Fruit fly (Drosophila melanogaster): ENCODE measurements around the gene CG2656.

CG2656 gene

DNA sequence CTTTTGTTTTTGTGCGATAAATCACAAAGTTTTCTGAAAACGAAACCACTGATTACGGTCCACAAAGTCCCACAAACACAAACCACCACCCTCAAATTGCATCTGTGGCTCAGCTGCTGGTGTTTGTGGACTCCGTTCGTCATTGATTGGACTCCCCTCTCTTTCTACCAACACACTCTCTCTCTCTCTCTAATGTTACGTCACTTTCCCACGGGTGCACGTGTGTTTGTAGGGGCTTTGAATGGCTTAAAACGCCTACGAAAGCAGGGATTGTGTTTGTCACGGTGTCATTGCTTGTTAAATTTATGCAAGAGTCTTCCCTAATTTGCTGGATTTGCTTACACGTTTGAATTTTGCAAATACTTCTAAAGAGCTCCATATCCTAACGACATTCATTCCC lies 43.5 kb downstream of the CG2656 start (continued):
- no peak for TF ChIP-seq CG31388 (GFP tag; optimal IDR thresholded peaks at IDR 0.05)
- no peak for TF ChIP-seq CG16863 (GFP tag; optimal IDR thresholded peaks at IDR 0.05)
- no peak for TF ChIP-seq CkIIα-i1 (GFP tag; IDR thresholded peaks at IDR 0.05)
- no peak for TF ChIP-seq CG4820 (GFP tag; optimal IDR thresholded peaks at IDR 0.05)
- no peak for TF ChIP-seq repo (GFP tag; optimal IDR thresholded peaks at IDR 0.05)
- 0 out of 4 replicates have a peak, but pooled peaks have one; percentile 61 for TF ChIP-seq chinmo (GFP tag; IDR thresholded peaks at IDR 0.05; ENCODE audit: partially characterized antibody)
- peak; percentile 57 for TF ChIP-seq dm (GFP tag; optimal IDR thresholded peaks at IDR 0.05)
- TF ChIP-seq lilli (GFP tag; optimal IDR thresholded peaks at IDR 0.05), result no peak
- TF ChIP-seq crc (GFP tag; optimal IDR thresholded peaks at IDR 0.05), result no peak
- no peak for TF ChIP-seq NC2β (GFP tag; optimal IDR thresholded peaks at IDR 0.05)
- TF ChIP-seq CG10366 (GFP tag; IDR thresholded peaks at IDR 0.05), result no peak
- TF ChIP-seq esg (GFP tag; conservative IDR thresholded peaks at IDR 0.05), result no peak
- TF ChIP-seq Hsf (GFP tag; optimal IDR thresholded peaks at IDR 0.05), result no peak
- TF ChIP-seq Dad (GFP tag; optimal IDR thresholded peaks at IDR 0.05), result no peak
- TF ChIP-seq crol (GFP tag; IDR thresholded peaks at IDR 0.05), result no peak
- no peak for TF ChIP-seq prd (optimal IDR thresholded peaks at IDR 0.05)
- TF ChIP-seq prd (GFP tag; IDR thresholded peaks at IDR 0.05), result no peak
- TF ChIP-seq CG14710 (tag; optimal IDR thresholded peaks at IDR 0.05), result no peak
- no peak for TF ChIP-seq HHEX (GFP tag; optimal IDR thresholded peaks at IDR 0.05)
- peak; percentile 40 for TF ChIP-seq cg (GFP tag; optimal IDR thresholded peaks at IDR 0.05)
- TF ChIP-seq h (optimal IDR thresholded peaks at IDR 0.05), result no peak
- no peak for TF ChIP-seq CG15696 (tag; optimal IDR thresholded peaks at IDR 0.05)
- no peak for TF ChIP-seq NC2α (GFP tag; optimal IDR thresholded peaks at IDR 0.05)
- peak; percentile 88 for TF ChIP-seq onecut (GFP tag; IDR thresholded peaks at IDR 0.05)
- no peak for TF ChIP-seq CG7745 (tag; optimal IDR thresholded peaks at IDR 0.05)
- peak; percentile 9 to 16 for TF ChIP-seq Trl (optimal IDR thresholded peaks at IDR 0.05)
- TF ChIP-seq Trl (GFP tag; optimal IDR thresholded peaks at IDR 0.05), result no peak
- no peak for TF ChIP-seq Tbp (GFP tag; optimal IDR thresholded peaks at IDR 0.05)
- TF ChIP-seq Gug (GFP tag; IDR thresholded peaks at IDR 0.05), result no peak

dm6 chr3R:7188697-7189096 lies 44.2 kb downstream of the CG2656 start:
- TF ChIP-seq Awh (GFP tag; IDR thresholded peaks at IDR 0.05), result peak; percentile 54; the same call in 1 of the 2 replicates
- TF ChIP-seq gcm (GFP tag; optimal IDR thresholded peaks at IDR 0.05), result no peak

DNA sequence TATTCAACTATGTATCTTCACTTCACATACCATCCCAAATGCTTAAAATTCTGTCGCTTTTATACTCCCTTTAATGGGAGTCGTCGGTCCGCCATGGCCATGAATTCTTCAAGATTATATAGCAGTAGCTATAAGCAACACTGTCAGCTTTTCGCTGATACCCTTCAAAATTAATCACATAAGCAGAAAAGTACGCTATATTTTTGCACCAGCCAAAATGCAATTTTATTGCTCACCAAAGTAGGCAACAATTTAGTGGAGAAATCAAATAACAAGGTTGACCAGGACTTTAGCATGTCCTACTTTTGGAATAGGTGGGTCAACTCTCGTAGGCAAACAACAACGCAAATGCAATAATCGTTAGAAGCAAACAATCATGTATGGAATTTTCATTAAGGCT lies 55.3 kb downstream of the CG2656 start:
- TF ChIP-seq ems (GFP tag; optimal IDR thresholded peaks at IDR 0.05) (no peak), ftz-f1 (GFP tag; optimal IDR thresholded peaks at IDR 0.05) (peak; percentile 74)

DNA sequence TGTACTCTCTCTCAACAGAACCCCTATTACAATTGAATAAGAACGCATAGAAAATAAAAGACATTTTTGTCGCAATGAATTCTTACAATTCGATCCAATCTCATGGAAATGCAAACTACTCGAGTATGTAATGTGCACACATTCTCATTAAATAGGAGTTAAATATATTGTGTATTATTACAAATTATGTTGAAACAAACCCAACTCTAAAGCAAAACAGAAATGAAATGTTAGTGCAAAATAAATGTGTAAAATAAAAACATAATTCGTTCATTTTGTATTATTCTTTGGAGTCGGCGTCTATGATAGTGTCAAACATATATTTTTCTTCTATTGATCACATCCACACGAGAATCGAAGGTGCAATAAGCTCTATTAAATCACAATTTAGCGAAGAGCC lies 56.1 kb downstream of the CG2656 start, which contains the start of gene CG14609:
TSS of gene CG14609 (plus strand) at position 301 of the 400 bp plus-strand sequence.
- TF ChIP-seq toy (GFP tag; IDR thresholded peaks at IDR 0.05) (no peak), CG5180 (GFP tag; optimal IDR thresholded peaks at IDR 0.05) (no peak), Oli (tag; optimal IDR thresholded peaks at IDR 0.05) (no peak), CG4404 (GFP tag; IDR thresholded peaks at IDR 0.05) (no peak), az2 (GFP tag; optimal IDR thresholded peaks at IDR 0.05) (no peak), Atf3 (GFP tag; optimal IDR thresholded peaks at IDR 0.05) (no peak), Camta (GFP tag; optimal IDR thresholded peaks at IDR 0.05) (no peak), D19B (GFP tag; optimal IDR thresholded peaks at IDR 0.05) (no peak), sr (GFP tag; IDR thresholded peaks at IDR 0.05) (no peak), Usf (GFP tag; optimal IDR thresholded peaks at IDR 0.05) (no peak), CG12769 (tag; optimal IDR thresholded peaks at IDR 0.05) (no peak), org-1 (GFP tag; optimal IDR thresholded peaks at IDR 0.05) (no peak), Hsf (GFP tag; optimal IDR thresholded peaks at IDR 0.05) (no peak), Mrtf (GFP tag; IDR thresholded peaks at IDR 0.05) (no peak), Antp (GFP tag; optimal IDR thresholded peaks at IDR 0.05) (no peak), bbx (GFP tag; IDR thresholded peaks at IDR 0.05; ENCODE audit: partially characterized antibody) (no peak), Sin3A (optimal IDR thresholded peaks at IDR 0.05) (no peak), hkb (optimal IDR thresholded peaks at IDR 0.05) (no peak), hkb (GFP tag; IDR thresholded peaks at IDR 0.05) (no peak), Nf-YC (tag; optimal IDR thresholded peaks at IDR 0.05) (no peak)
